Fruit fly (Drosophila melanogaster) whole organism, embryonic: ENCODE results near the gene CG42819.

Source experiments
- ATbp ChIP-seq: fragments of 200-800 bp; sonication (Bioruptor generic); optimal IDR thresholded peaks from 2 replicates; lab custom pipeline; 2017; ENCODE audit warnings: missing biosample characterization, mild to moderate bottlenecking, missing genetic modification characterization, missing genetic modification reagents
- Abd-B ChIP-seq: fragments of 200-800 bp; sonication (Bioruptor generic); optimal IDR thresholded peaks from 2 replicates; lab custom pipeline; 2018; ENCODE audit warnings: missing biosample characterization, mild to moderate bottlenecking, missing genetic modification characterization, moderate library complexity
- Awh ChIP-seq: fragments of 200-800 bp; sonication (Bioruptor generic); IDR thresholded peaks from 2 replicates; pipeline ENCODE4, ENCODE4 v1.3.6; 2022; ENCODE audit warnings: missing biosample characterization, missing genetic modification characterization
- B-H1 ChIP-seq: fragments of 200-800 bp; sonication (Bioruptor generic); IDR thresholded peaks from 3 replicates; pipeline ENCODE4 v1.3.6; 2022; ENCODE audit warnings: missing biosample characterization, missing genetic modification characterization
- Bgb ChIP-seq: fragments of 200-800 bp; sonication (Bioruptor generic); IDR thresholded peaks from 2 replicates; pipeline ENCODE4 v1.3.6; 2022; ENCODE audit warnings: missing biosample characterization, missing genetic modification characterization; ENCODE audit not compliant: partially characterized antibody
- CG11504 ChIP-seq: fragments of 200-800 bp; sonication (Bioruptor generic); optimal IDR thresholded peaks from 3 replicates; lab custom pipeline; 2019; ENCODE audit warnings: missing biosample characterization, mild to moderate bottlenecking, missing genetic modification characterization, moderate library complexity
- CG12104 ChIP-seq: fragments of 200-800 bp; sonication (Bioruptor generic); optimal IDR thresholded peaks from 3 replicates; lab custom pipeline; 2016; ENCODE audit warnings: missing biosample characterization, missing genetic modification characterization
- CG1233 ChIP-seq: fragments of 200-800 bp; sonication (Bioruptor generic); optimal IDR thresholded peaks from 4 replicates; lab custom pipeline; 2018; ENCODE audit warnings: missing biosample characterization, mild to moderate bottlenecking, missing genetic modification characterization
- CG12744 ChIP-seq: fragments of 200-800 bp; sonication (Bioruptor generic); optimal IDR thresholded peaks from 2 replicates; lab custom pipeline; 2016; ENCODE audit warnings: missing biosample characterization, missing genetic modification characterization
- CG15073 ChIP-seq: fragments of 200-800 bp; sonication (Bioruptor generic); optimal IDR thresholded peaks from 2 replicates; lab custom pipeline; 2016; ENCODE audit warnings: missing biosample characterization, missing genetic modification characterization
- CG15269 ChIP-seq: fragments of 200-800 bp; sonication (Bioruptor generic); optimal IDR thresholded peaks from 2 replicates; lab custom pipeline; 2018; ENCODE audit warnings: missing biosample characterization, mild to moderate bottlenecking, missing genetic modification characterization, moderate library complexity
- CG15601 ChIP-seq: fragments of 200-800 bp; sonication (Bioruptor generic); optimal IDR thresholded peaks from 3 replicates; lab custom pipeline; 2019; ENCODE audit warnings: missing biosample characterization, mild to moderate bottlenecking, missing genetic modification characterization, moderate library complexity
- CG17829 ChIP-seq: fragments of 200-800 bp; optimal IDR thresholded peaks from 2 replicates; lab custom pipeline; 2019; ENCODE audit warnings: missing biosample characterization, mild to moderate bottlenecking, missing genetic modification characterization, moderate library complexity
- CG30020 ChIP-seq: fragments of 200-800 bp; optimal IDR thresholded peaks from 2 replicates; lab custom pipeline; 2019; ENCODE audit warnings: missing biosample characterization, mild to moderate bottlenecking, missing genetic modification characterization, moderate library complexity
- CG3838 ChIP-seq: fragments of 200-800 bp; sonication (Bioruptor generic); optimal IDR thresholded peaks from 3 replicates; lab custom pipeline; 2016; ENCODE audit warnings: missing biosample characterization, missing genetic modification characterization
- CG4328 ChIP-seq: fragments of 200-800 bp; sonication (Bioruptor generic); optimal IDR thresholded peaks from 3 replicates; lab custom pipeline; 2017; ENCODE audit warnings: missing biosample characterization, missing genetic modification reagents, missing genetic modification characterization
- CG43689 ChIP-seq: fragments of 200-800 bp; sonication (Bioruptor generic); IDR thresholded peaks from 2 replicates; pipeline ENCODE4 v1.3.6; 2022; ENCODE audit warnings: missing biosample characterization, missing genetic modification characterization
- CG6175 ChIP-seq: fragments of 200-800 bp; sonication (Bioruptor generic); IDR thresholded peaks from 3 replicates; pipeline ENCODE4 v1.3.6; 2022; ENCODE audit warnings: missing biosample characterization, missing genetic modification characterization
- CG7357 ChIP-seq: fragments of 200-800 bp; sonication (Bioruptor generic); IDR thresholded peaks from 3 replicates; pipeline ENCODE4 v1.3.6; 2022; ENCODE audit warnings: missing biosample characterization, missing genetic modification characterization
- CG7987 ChIP-seq: fragments of 200-800 bp; sonication (Bioruptor generic); optimal IDR thresholded peaks from 2 replicates; lab custom pipeline; 2018; ENCODE audit warnings: missing biosample characterization, mild to moderate bottlenecking, missing genetic modification characterization, moderate library complexity
- CG8089 ChIP-seq: fragments of 200-800 bp; sonication (Bioruptor generic); optimal IDR thresholded peaks from 3 replicates; lab custom pipeline; 2016; ENCODE audit warnings: missing biosample characterization, missing genetic modification characterization
- CG8281 ChIP-seq: fragments of 200-800 bp; sonication (Bioruptor generic); optimal IDR thresholded peaks from 2 replicates; lab custom pipeline; 2018; ENCODE audit warnings: missing biosample characterization, mild to moderate bottlenecking, missing genetic modification characterization, moderate library complexity
- Chrac-16 ChIP-seq: fragments of 200-800 bp; sonication (Bioruptor generic); optimal IDR thresholded peaks from 3 replicates; lab custom pipeline; 2016; ENCODE audit warnings: missing biosample characterization, missing genetic modification characterization
- Gsc ChIP-seq: fragments of 200-800 bp; sonication (Bioruptor generic); IDR thresholded peaks from 2 replicates; pipeline ENCODE4 v1.3.6; 2022; ENCODE audit warnings: missing biosample characterization, missing genetic modification characterization
- Lpt ChIP-seq: fragments of >200 bp; optimal IDR thresholded peaks from 2 replicates; lab custom pipeline; 2018; ENCODE audit warnings: missing biosample characterization, missing genetic modification characterization
- Max ChIP-seq: fragments of 200-800 bp; sonication (Bioruptor generic); optimal IDR thresholded peaks from 2 replicates; lab custom pipeline; 2016; ENCODE audit warnings: missing biosample characterization, mild to moderate bottlenecking, missing genetic modification characterization
- NC2β ChIP-seq: fragments of 200-800 bp; sonication (Bioruptor generic); optimal IDR thresholded peaks from 2 replicates; lab custom pipeline; 2016; ENCODE audit warnings: missing biosample characterization, missing genetic modification characterization
- Ravus ChIP-seq: fragments of 200-800 bp; sonication (Bioruptor generic); IDR thresholded peaks from 2 replicates; pipeline ENCODE4 v1.3.6; 2022; ENCODE audit warnings: missing biosample characterization, missing genetic modification characterization
- Spps ChIP-seq: fragments of 200-800 bp; sonication (Bioruptor generic); optimal IDR thresholded peaks from 2 replicates; lab custom pipeline; 2018; ENCODE audit warnings: missing biosample characterization, mild to moderate bottlenecking, missing genetic modification characterization
- Xbp1 ChIP-seq: fragments of 200-800 bp; sonication (Bioruptor generic); optimal IDR thresholded peaks from 3 replicates; lab custom pipeline; 2016; ENCODE audit warnings: missing biosample characterization, mild to moderate bottlenecking, missing genetic modification characterization
- az2 ChIP-seq: fragments of 200-800 bp; sonication (Bioruptor generic); optimal IDR thresholded peaks from 3 replicates; lab custom pipeline; 2016; ENCODE audit warnings: missing biosample characterization, missing genetic modification characterization
- bbx ChIP-seq: fragments of 200-800 bp; sonication (Bioruptor generic); IDR thresholded peaks from 2 replicates; pipeline ENCODE4 v1.3.6; 2022; ENCODE audit warnings: missing biosample characterization, missing genetic modification characterization; ENCODE audit not compliant: partially characterized antibody
- bsh ChIP-seq, 2 experiments: fragments of 200-800 bp; sonication (Bioruptor generic); optimal IDR thresholded peaks; 2 replicates each; lab custom pipeline; 2017 to 2018; ENCODE audit warnings: mild to moderate bottlenecking in 2 of 2, missing biosample characterization in 2 of 2, missing genetic modification characterization in 2 of 2, moderate library complexity in 1 of 2
- cg ChIP-seq: fragments of 200-800 bp; sonication (Bioruptor generic); optimal IDR thresholded peaks from 3 replicates; lab custom pipeline; 2019; ENCODE audit warnings: missing biosample characterization, mild to moderate bottlenecking, missing genetic modification characterization, moderate library complexity
- chm ChIP-seq: fragments of 200-800 bp; sonication (Bioruptor generic); IDR thresholded peaks from 2 replicates; pipeline ENCODE4 v1.3.6; 2022; ENCODE audit warnings: missing biosample characterization, missing genetic modification characterization
- crp ChIP-seq, 2 experiments: fragments of 200-800 bp; sonication (Bioruptor generic); optimal IDR thresholded peaks; 2 replicates in 1 of 2; 3 replicates in 1 of 2; lab custom pipeline; 2017; ENCODE audit warnings: missing biosample characterization in 2 of 2, missing genetic modification characterization in 2 of 2, mild to moderate bottlenecking in 1 of 2, moderate library complexity in 1 of 2
- esg ChIP-seq: fragments of 200-800 bp; sonication (Bioruptor generic); conservative IDR thresholded peaks from 2 replicates; pipeline ENCODE4 v1.3.6; 2022; ENCODE audit warnings: missing biosample characterization, missing genetic modification characterization
- hb ChIP-seq: fragments of 200-800 bp; sonication (Bioruptor generic); IDR thresholded peaks from 3 replicates; pipeline ENCODE4 v1.3.6; 2022; ENCODE audit warnings: missing biosample characterization, missing genetic modification characterization; ENCODE audit not compliant: partially characterized antibody
- jigr1 ChIP-seq: fragments of 200-800 bp; sonication (Bioruptor generic); IDR thresholded peaks from 3 replicates; pipeline ENCODE4 v1.3.6; 2022; ENCODE audit warnings: missing biosample characterization, missing genetic modification characterization
- lov ChIP-seq, 2 experiments: fragments of 200-800 bp in 1 of 2; fragments of >200 bp in 1 of 2; sonication (Bioruptor generic) in 1 of 2; IDR thresholded peaks in 1 of 2; optimal IDR thresholded peaks in 1 of 2; 2 replicates in 1 of 2; 3 replicates in 1 of 2; pipeline versions ENCODE4 v1.3.6 to Lab custom; 2017 to 2022; ENCODE audit warnings: missing biosample characterization in 1 of 2, missing genetic modification characterization in 1 of 2
- luna ChIP-seq: fragments of 200-800 bp; sonication (Bioruptor generic); optimal IDR thresholded peaks from 2 replicates; lab custom pipeline; 2016; ENCODE audit warnings: missing biosample characterization, missing genetic modification characterization
- mld ChIP-seq: fragments of 200-800 bp; sonication (Bioruptor generic); IDR thresholded peaks from 3 replicates; pipeline ENCODE4 v1.3.6; 2022; ENCODE audit warnings: missing biosample characterization, missing genetic modification characterization; ENCODE audit not compliant: partially characterized antibody
- phol ChIP-seq: fragments of 200-800 bp; sonication (Bioruptor generic); optimal IDR thresholded peaks from 3 replicates; lab custom pipeline; 2018; ENCODE audit warnings: missing biosample characterization, mild to moderate bottlenecking, missing genetic modification characterization, moderate library complexity
- sens-2 ChIP-seq: fragments of 200-800 bp; sonication (Bioruptor generic); IDR thresholded peaks from 2 replicates; pipeline ENCODE4 v1.3.6; 2022; ENCODE audit warnings: missing biosample characterization, missing genetic modification characterization
- tup ChIP-seq: fragments of 200-800 bp; sonication (Bioruptor generic); optimal IDR thresholded peaks from 2 replicates; lab custom pipeline; 2016; ENCODE audit warnings: missing biosample characterization, mild to moderate bottlenecking, missing genetic modification characterization, moderate library complexity
- vnd ChIP-seq: fragments of 200-800 bp; sonication (Bioruptor generic); IDR thresholded peaks from 3 replicates; pipeline ENCODE4 v1.3.6; 2022; ENCODE audit warnings: missing biosample characterization, missing genetic modification characterization; ENCODE audit not compliant: partially characterized antibody
- wek ChIP-seq: fragments of 200-800 bp; sonication (Bioruptor generic); optimal IDR thresholded peaks from 3 replicates; lab custom pipeline; 2018; ENCODE audit warnings: missing biosample characterization, mild to moderate bottlenecking, missing genetic modification characterization, moderate library complexity
- zen2 ChIP-seq: fragments of 200-800 bp; sonication (Bioruptor generic); IDR thresholded peaks from 3 replicates; pipeline ENCODE4 v1.3.6; 2022; ENCODE audit warnings: missing biosample characterization, missing genetic modification characterization; ENCODE audit not compliant: partially characterized antibody
- zfh2 ChIP-seq: fragments of 200-800 bp; sonication (Bioruptor generic); optimal IDR thresholded peaks from 2 replicates; lab custom pipeline; 2016; ENCODE audit warnings: missing biosample characterization, missing genetic modification characterization

CG42819 gene

DNA sequence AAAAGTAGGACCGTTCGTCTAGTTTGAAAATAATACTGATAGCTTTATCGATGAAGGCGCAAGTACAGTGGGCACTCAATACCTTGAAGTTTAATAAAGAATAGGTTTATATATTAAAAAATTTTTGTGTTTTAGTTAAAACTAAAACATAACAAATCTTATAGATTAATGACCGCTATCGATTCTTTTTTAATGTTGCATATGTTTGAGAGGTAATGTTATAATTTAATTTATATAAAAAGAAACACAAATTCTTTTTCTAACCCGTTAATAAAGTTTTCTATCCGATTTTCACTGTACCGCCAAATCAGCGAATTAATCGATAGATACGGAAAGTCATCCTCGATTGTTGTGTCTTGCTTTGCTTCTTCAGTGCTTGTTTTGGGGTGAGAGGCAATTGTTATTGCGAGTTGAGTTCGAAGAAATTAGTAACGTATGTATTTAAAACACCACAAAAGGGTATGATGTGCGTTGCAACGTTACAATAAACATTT, 5.0 kb downstream of the CG42819 start, which contains the start of the genes Dad1 and CG13384 (continued):
- TF ChIP-seq CG4328 (GFP tag; lab: Kevin White, UChicago) (peak; percentile 89), chm (GFP tag; lab: Robert Waterston, UW) (peak; percentile 70; the same call in 1 of the 2 replicates), Chrac-16 (GFP tag; lab: Kevin White, UChicago) (peak; percentile 91), bsh (GFP tag; optimal IDR thresholded peaks at IDR 0.05; lab: Kevin White, UChicago) (peak in 1 of 2 experiments; percentile 90), CG15269 (tag; lab: Kevin White, UChicago) (peak; percentile 96), luna (GFP tag; lab: Kevin White, UChicago) (no peak), wek (GFP tag; lab: Kevin White, UChicago) (peak; percentile 15), hb (no peak), CG8281 (tag; lab: Kevin White, UChicago) (peak; percentile 82), Abd-B (GFP tag; lab: Kevin White, UChicago) (peak; percentile 94), Spps (tag; lab: Kevin White, UChicago) (peak; percentile 82), jigr1 (GFP tag; lab: Robert Waterston, UW) (peak; percentile 73; the same call in 2 of the 3 replicates), zen2 (no peak), az2 (GFP tag; lab: Kevin White, UChicago) (peak; percentile 92), mld (GFP tag; lab: Robert Waterston, UW) (no peak), tup (peak; percentile 45), esg (peak; percentile 94), Awh (peak; percentile 68), NC2β (GFP tag; lab: Kevin White, UChicago) (peak; percentile 28), CG11504 (tag; lab: Kevin White, UChicago) (peak; percentile 89), sens-2 (no peak), Xbp1 (GFP tag; lab: Kevin White, UChicago) (peak; percentile 95), CG15601 (tag; lab: Kevin White, UChicago) (peak; percentile 91), CG7357 (GFP tag; lab: Robert Waterston, UW) (peak; percentile 87), cg (GFP tag; lab: Kevin White, UChicago) (no peak), Gsc (GFP tag; lab: Robert Waterston, UW) (peak; percentile 47), bbx (GFP tag; lab: Robert Waterston, UW) (no peak; the same call in 1 of the 2 replicates), CG43689 (GFP tag; lab: Robert Waterston, UW) (peak; percentile 72), Ravus (GFP tag; lab: Robert Waterston, UW) (peak; percentile 46), Max (GFP tag; lab: Kevin White, UChicago) (peak; percentile 84), Bgb (GFP tag; lab: Robert Waterston, UW) (peak; percentile 47; the same call in 1 of the 2 replicates), ATbp (peak; percentile 84), lov (optimal IDR thresholded peaks at IDR 0.05; lab: Kevin White, UChicago) (no peak), lov (GFP tag; IDR thresholded peaks at IDR 0.05; lab: Robert Waterston, UW) (no peak), Lpt (GFP tag; lab: Kevin White, UChicago) (no peak), CG17829 (tag; lab: Kevin White, UChicago) (peak; percentile 96), zfh2 (GFP tag; lab: Kevin White, UChicago) (peak; percentile 63), CG1233 (GFP tag; lab: Kevin White, UChicago) (peak; percentile 91), crp (GFP tag; optimal IDR thresholded peaks at IDR 0.05; lab: Kevin White, UChicago) (peak in 1 of 2 experiments; percentile 58), B-H1 (GFP tag; lab: Robert Waterston, UW) (peak; percentile 85), CG8089 (peak; percentile 51), CG15073 (GFP tag; lab: Kevin White, UChicago) (peak; percentile 43), vnd (GFP tag; lab: Robert Waterston, UW) (no peak), CG3838 (GFP tag; lab: Kevin White, UChicago) (peak; percentile 60), CG12744 (peak; percentile 77), CG6175 (peak; percentile 80; the same call in 2 of the 3 replicates), CG30020 (tag; lab: Kevin White, UChicago) (peak; percentile 88), CG7987 (peak; percentile 40), CG12104 (GFP tag; lab: Kevin White, UChicago) (peak; percentile 80), phol (peak; percentile 94)
